Fruit fly (Drosophila melanogaster) whole organism, prepupa: Measurements from ENCODE around the gene ND-B16.6.

Experiments used
- Blimp-1 ChIP-seq: fragments of 200-800 bp; sonication (Bioruptor generic); optimal IDR thresholded peaks from 3 replicates; lab custom pipeline; 2017; ENCODE audit warnings: missing biosample characterization, missing genetic modification characterization, mild to moderate bottlenecking, moderate library complexity, missing genetic modification reagents
- CG10631 ChIP-seq: fragments of 200-800 bp; sonication (Bioruptor generic); optimal IDR thresholded peaks from 2 replicates; lab custom pipeline; 2016; ENCODE audit warnings: missing biosample characterization, missing genetic modification characterization
- CG11762 ChIP-seq: fragments of 200-800 bp; sonication (Bioruptor generic); optimal IDR thresholded peaks from 3 replicates; lab custom pipeline; 2016; ENCODE audit warnings: missing biosample characterization, missing genetic modification characterization; ENCODE audit not compliant: insufficient read depth
- CG11902 ChIP-seq: fragments of 200-800 bp; sonication (Bioruptor generic); optimal IDR thresholded peaks from 3 replicates; lab custom pipeline; 2016; ENCODE audit warnings: missing biosample characterization, missing genetic modification characterization
- CG15336 ChIP-seq: fragments of 200-800 bp; sonication (Bioruptor generic); IDR thresholded peaks from 2 replicates; pipeline ENCODE4 v1.3.6; 2022; ENCODE audit warnings: missing biosample characterization, missing genetic modification characterization
- CG16779 ChIP-seq: fragments of 200-800 bp; sonication (Bioruptor generic); optimal IDR thresholded peaks from 3 replicates; lab custom pipeline; 2017; ENCODE audit warnings: missing biosample characterization, mild to moderate bottlenecking, missing genetic modification characterization
- CG3032 ChIP-seq: fragments of 200-800 bp; optimal IDR thresholded peaks from 2 replicates; lab custom pipeline; 2019; ENCODE audit warnings: missing biosample characterization, mild to moderate bottlenecking, missing genetic modification characterization, moderate library complexity
- CG31627 ChIP-seq: fragments of 200-800 bp; sonication (Bioruptor generic); optimal IDR thresholded peaks from 3 replicates; lab custom pipeline; 2016; ENCODE audit warnings: missing biosample characterization, missing genetic modification characterization
- CG32006 ChIP-seq: fragments of 200-800 bp; sonication (Bioruptor generic); optimal IDR thresholded peaks from 3 replicates; lab custom pipeline; 2017; ENCODE audit warnings: missing biosample characterization, mild to moderate bottlenecking, missing genetic modification characterization
- CG34406 ChIP-seq: fragments of 200-800 bp; sonication (Bioruptor generic); optimal IDR thresholded peaks from 3 replicates; lab custom pipeline; 2016; ENCODE audit warnings: missing biosample characterization, missing genetic modification characterization
- CG3919 ChIP-seq: fragments of 200-800 bp; sonication (Bioruptor generic); optimal IDR thresholded peaks from 3 replicates; lab custom pipeline; 2016; ENCODE audit warnings: missing biosample characterization, missing genetic modification characterization
- CG4318 ChIP-seq: fragments of 200-800 bp; sonication (Bioruptor generic); optimal IDR thresholded peaks from 3 replicates; lab custom pipeline; 2017; ENCODE audit warnings: missing biosample characterization, mild to moderate bottlenecking, missing genetic modification characterization
- CG6163 ChIP-seq: fragments of 200-800 bp; sonication (Bioruptor generic); IDR thresholded peaks from 3 replicates; pipeline ENCODE4 v1.3.6; 2022; ENCODE audit warnings: missing biosample characterization, missing genetic modification characterization
- CG6276 ChIP-seq: fragments of 200-800 bp; sonication (Bioruptor generic); optimal IDR thresholded peaks from 2 replicates; lab custom pipeline; 2017; ENCODE audit warnings: missing biosample characterization, mild to moderate bottlenecking, missing genetic modification characterization
- CG6792 ChIP-seq: fragments of 200-800 bp; sonication (Bioruptor generic); optimal IDR thresholded peaks from 3 replicates; lab custom pipeline; 2016; ENCODE audit warnings: missing biosample characterization, missing genetic modification characterization
- CG6854 ChIP-seq: fragments of 200-800 bp; sonication (Bioruptor generic); optimal IDR thresholded peaks from 2 replicates; lab custom pipeline; 2017; ENCODE audit warnings: missing biosample characterization, mild to moderate bottlenecking, missing genetic modification characterization
- CG8319 ChIP-seq: fragments of 200-800 bp; sonication (Bioruptor generic); optimal IDR thresholded peaks from 3 replicates; lab custom pipeline; 2016; ENCODE audit warnings: missing biosample characterization, missing genetic modification characterization
- CG8632 ChIP-seq: fragments of 200-800 bp; sonication (Bioruptor generic); optimal IDR thresholded peaks from 3 replicates; lab custom pipeline; 2016; ENCODE audit warnings: missing biosample characterization, missing genetic modification characterization
- CG9139 ChIP-seq: fragments of 200-800 bp; sonication (Bioruptor generic); optimal IDR thresholded peaks from 3 replicates; lab custom pipeline; 2017; ENCODE audit warnings: missing biosample characterization, mild to moderate bottlenecking, missing genetic modification characterization
- Eip75B ChIP-seq: fragments of 200-800 bp; sonication (Bioruptor generic); optimal IDR thresholded peaks from 3 replicates; lab custom pipeline; 2016; ENCODE audit warnings: missing biosample characterization, missing genetic modification characterization
- Eip78C ChIP-seq: fragments of 200-800 bp; sonication (Bioruptor generic); peaks from one replicate; lab custom pipeline; 2016; ENCODE audit warnings: missing biosample characterization, missing genetic modification characterization
- Eip93F ChIP-seq: fragments of 200-800 bp; sonication (Bioruptor generic); optimal IDR thresholded peaks from 2 replicates; lab custom pipeline; 2016; ENCODE audit warnings: missing biosample characterization, mild to moderate bottlenecking, missing genetic modification characterization
- Ets21C ChIP-seq: fragments of 200-800 bp; sonication (Bioruptor generic); optimal IDR thresholded peaks from 3 replicates; lab custom pipeline; 2016; ENCODE audit warnings: missing biosample characterization, missing genetic modification characterization
- Ets96B ChIP-seq: fragments of 200-800 bp; optimal IDR thresholded peaks from 2 replicates; lab custom pipeline; 2019; ENCODE audit warnings: missing biosample characterization, mild to moderate bottlenecking, missing genetic modification characterization, moderate library complexity
- Gug ChIP-seq: fragments of 200-800 bp; sonication (Bioruptor generic); IDR thresholded peaks from 2 replicates; pipeline ENCODE4 v1.3.6; 2022; ENCODE audit warnings: missing biosample characterization, missing genetic modification characterization
- Hr38 ChIP-seq: sonication (Bioruptor generic); optimal IDR thresholded peaks from 2 replicates; lab custom pipeline; 2016; ENCODE audit warnings: missing biosample characterization, missing genetic modification characterization
- Lpt ChIP-seq: fragments of 200-800 bp; sonication (Bioruptor generic); optimal IDR thresholded peaks from 3 replicates; lab custom pipeline; 2016; ENCODE audit warnings: missing biosample characterization, missing genetic modification characterization
- OdsH ChIP-seq: fragments of 200-800 bp; sonication (Bioruptor generic); optimal IDR thresholded peaks from 3 replicates; lab custom pipeline; 2016; ENCODE audit warnings: missing biosample characterization, missing genetic modification characterization
- Smox ChIP-seq: fragments of 200-800 bp; sonication (Bioruptor generic); optimal IDR thresholded peaks from 3 replicates; lab custom pipeline; 2016; ENCODE audit warnings: missing biosample characterization, missing genetic modification characterization
- Sox102F ChIP-seq: fragments of 200-800 bp; sonication (Bioruptor generic); optimal IDR thresholded peaks from 2 replicates; lab custom pipeline; 2016; ENCODE audit warnings: missing biosample characterization, mild to moderate bottlenecking, missing genetic modification characterization
- Sox14 ChIP-seq: fragments of 200-800 bp; sonication (Bioruptor generic); optimal IDR thresholded peaks from 3 replicates; lab custom pipeline; 2016; ENCODE audit warnings: missing biosample characterization, missing genetic modification characterization
- achi ChIP-seq: fragments of 200-800 bp; sonication (Bioruptor generic); optimal IDR thresholded peaks from 3 replicates; lab custom pipeline; 2016; ENCODE audit warnings: missing biosample characterization, missing genetic modification characterization
- acj6 ChIP-seq: fragments of 200-800 bp; sonication (Bioruptor generic); optimal IDR thresholded peaks from 3 replicates; lab custom pipeline; 2016; ENCODE audit warnings: missing biosample characterization, missing genetic modification characterization
- dac ChIP-seq: fragments of 200-800 bp; sonication (Bioruptor generic); optimal IDR thresholded peaks from 2 replicates; lab custom pipeline; 2017; ENCODE audit warnings: missing biosample characterization, mild to moderate bottlenecking, missing genetic modification characterization
- dsx ChIP-seq: fragments of 200-800 bp; optimal IDR thresholded peaks from 3 replicates; lab custom pipeline; 2019; ENCODE audit warnings: missing biosample characterization, mild to moderate bottlenecking, missing genetic modification characterization, moderate library complexity; ENCODE audit not compliant: poor library complexity, severe bottlenecking
- eg ChIP-seq: fragments of 200-800 bp; sonication (Bioruptor generic); IDR thresholded peaks from 3 replicates; pipeline ENCODE4 v1.3.6; 2022; ENCODE audit warnings: missing biosample characterization, missing genetic modification characterization
- esn ChIP-seq: fragments of 200-800 bp; sonication (Bioruptor generic); optimal IDR thresholded peaks from 2 replicates; lab custom pipeline; 2016; ENCODE audit warnings: missing biosample characterization, mild to moderate bottlenecking, missing genetic modification characterization, moderate library complexity
- fd59A ChIP-seq: fragments of 200-800 bp; sonication (Bioruptor generic); optimal IDR thresholded peaks from 2 replicates; lab custom pipeline; 2017; ENCODE audit warnings: missing biosample characterization, mild to moderate bottlenecking, missing genetic modification characterization, missing genetic modification reagents
- fd85E ChIP-seq: fragments of 200-800 bp; sonication (Bioruptor generic); optimal IDR thresholded peaks from 3 replicates; lab custom pipeline; 2016; ENCODE audit warnings: missing biosample characterization, missing genetic modification characterization
- fkh ChIP-seq: fragments of 200-800 bp; sonication (Bioruptor generic); optimal IDR thresholded peaks from 3 replicates; lab custom pipeline; 2017; ENCODE audit warnings: missing biosample characterization, mild to moderate bottlenecking, missing genetic modification characterization, moderate library complexity
- lz ChIP-seq: fragments of 200-800 bp; sonication (Bioruptor generic); optimal IDR thresholded peaks from 3 replicates; lab custom pipeline; 2016; ENCODE audit warnings: missing biosample characterization, missing genetic modification characterization
- net ChIP-seq: fragments of 200-800 bp; sonication (Bioruptor generic); optimal IDR thresholded peaks from 3 replicates; lab custom pipeline; 2016; ENCODE audit warnings: missing biosample characterization, missing genetic modification characterization
- pdm3 ChIP-seq: fragments of 200-800 bp; sonication (Bioruptor generic); optimal IDR thresholded peaks from 3 replicates; lab custom pipeline; 2016; ENCODE audit warnings: missing biosample characterization, missing genetic modification characterization
- ss ChIP-seq, 2 experiments: fragments of 200-800 bp; sonication (Bioruptor generic); optimal IDR thresholded peaks; 2 replicates in 1 of 2; 3 replicates in 1 of 2; lab custom pipeline; 2017 to 2018; ENCODE audit warnings: mild to moderate bottlenecking in 2 of 2, missing biosample characterization in 2 of 2, missing genetic modification characterization in 2 of 2, moderate library complexity in 1 of 2
- svp ChIP-seq: fragments of 200-800 bp; sonication (Bioruptor generic); peaks from one replicate; lab custom pipeline; 2016; ENCODE audit warnings: missing biosample characterization, missing genetic modification characterization
- topi ChIP-seq: fragments of 200-800 bp; sonication (Bioruptor generic); optimal IDR thresholded peaks from 3 replicates; lab custom pipeline; 2016; ENCODE audit warnings: missing biosample characterization, missing genetic modification characterization
- vri ChIP-seq: fragments of 200-800 bp; sonication (Bioruptor generic); optimal IDR thresholded peaks from 3 replicates; lab custom pipeline; 2016; ENCODE audit warnings: missing biosample characterization, mild to moderate bottlenecking, missing genetic modification characterization

ND-B16.6 gene

dm6 chrX:6357456-6358007, 7.3 kb upstream of the ND-B16.6 start:
- no peak for TF ChIP-seq fd85E (GFP tag; lab: Kevin White, UChicago)
- no peak for TF ChIP-seq CG9139
- TF ChIP-seq eg (GFP tag; lab: Robert Waterston, UW) = peak; percentile 41; the same call in 1 of the 3 replicates
- no peak for TF ChIP-seq esn
- no peak for TF ChIP-seq CG10631 (GFP tag; lab: Kevin White, UChicago)
- no peak for TF ChIP-seq CG34406 (GFP tag; lab: Kevin White, UChicago)
- no peak for TF ChIP-seq Smox (GFP tag; lab: Kevin White, UChicago)
- TF ChIP-seq CG8319 (GFP tag; lab: Kevin White, UChicago) = no peak
- TF ChIP-seq Blimp-1 = no peak
- TF ChIP-seq Eip78C (GFP tag; lab: Kevin White, UChicago) = peak; percentile 19
- TF ChIP-seq svp (GFP tag; lab: Kevin White, UChicago) = peak; percentile 60
- TF ChIP-seq, all 60 proteins: peak for 3

DNA sequence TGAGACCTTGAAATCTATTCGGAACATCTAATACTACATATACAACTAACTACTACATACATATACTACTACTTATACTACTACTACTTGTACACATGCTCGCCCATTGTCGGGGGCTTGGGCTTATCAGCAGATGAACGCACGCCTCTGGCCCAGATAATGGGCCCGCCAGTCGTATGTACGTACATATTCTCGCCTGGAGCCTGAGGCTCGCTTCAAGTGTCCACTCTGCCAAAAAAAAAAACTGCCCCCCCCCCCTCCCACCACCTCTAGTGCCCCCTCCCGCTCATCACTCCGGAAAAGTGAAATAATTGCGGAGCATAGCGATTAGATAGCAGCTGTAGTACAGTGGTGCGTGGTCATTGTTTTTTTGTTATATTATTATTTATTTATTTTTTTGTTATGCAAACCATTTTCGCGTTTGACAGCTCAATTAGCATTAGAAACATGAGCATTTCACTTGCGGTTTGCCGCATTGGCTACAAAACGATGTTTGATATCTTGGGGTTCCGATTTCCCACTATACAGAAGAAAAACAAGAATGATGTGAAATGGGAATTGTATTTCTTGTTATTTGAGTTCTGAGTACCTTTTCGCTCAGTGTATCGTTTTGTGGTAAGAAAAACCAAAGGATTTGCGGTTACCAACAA, 6.7 kb upstream of the ND-B16.6 start:
- TF ChIP-seq esn (peak; percentile 46), CG6854 (GFP tag; lab: Kevin White, UChicago) (no peak), net (GFP tag; lab: Kevin White, UChicago) (no peak), Gug (peak; percentile 33; the same call in 1 of the 2 replicates), CG11762 (peak; percentile 32), ss (GFP tag; optimal IDR thresholded peaks at IDR 0.05; lab: Kevin White, UChicago) (peak in 1 of 2 experiments; percentile 6), CG8319 (GFP tag; lab: Kevin White, UChicago) (peak; percentile 18), CG6276 (GFP tag; lab: Kevin White, UChicago) (peak; percentile 61), Sox102F (GFP tag; lab: Kevin White, UChicago) (no peak), CG10631 (GFP tag; lab: Kevin White, UChicago) (peak; percentile 47), OdsH (peak; percentile 55), CG31627 (peak; percentile 13), CG6792 (peak; percentile 48), Eip93F (GFP tag; lab: Kevin White, UChicago) (no peak), CG16779 (tag; lab: Kevin White, UChicago) (no peak), topi (GFP tag; lab: Kevin White, UChicago) (peak; percentile 16), vri (GFP tag; lab: Kevin White, UChicago) (peak; percentile 16), CG3919 (GFP tag; lab: Kevin White, UChicago) (peak; percentile 44), svp (GFP tag; lab: Kevin White, UChicago) (no peak), acj6 (GFP tag; lab: Kevin White, UChicago) (peak; percentile 43), dsx (GFP tag; lab: Kevin White, UChicago) (no peak), CG8632 (GFP tag; lab: Kevin White, UChicago) (peak; percentile 32), CG11902 (peak; percentile 23), Eip78C (GFP tag; lab: Kevin White, UChicago) (peak; percentile 86), CG3032 (tag; lab: Kevin White, UChicago) (no peak), pdm3 (GFP tag; lab: Kevin White, UChicago) (peak; percentile 43), lz (peak; percentile 3), Eip75B (GFP tag; lab: Kevin White, UChicago) (no peak), Ets21C (GFP tag; lab: Kevin White, UChicago) (no peak), CG15336 (GFP tag; lab: Robert Waterston, UW) (peak; percentile 73), Ets96B (tag; lab: Kevin White, UChicago) (peak; percentile 13), Lpt (peak; percentile 45), fd59A (no peak), fd85E (GFP tag; lab: Kevin White, UChicago) (no peak), Sox14 (GFP tag; lab: Kevin White, UChicago) (peak; percentile 26), achi (peak; percentile 57), CG6163 (GFP tag; lab: Robert Waterston, UW) (peak; percentile 61; the same call in 1 of the 3 replicates), CG9139 (no peak), Hr38 (no peak), eg (GFP tag; lab: Robert Waterston, UW) (peak; percentile 71), CG4318 (GFP tag; lab: Kevin White, UChicago) (peak; percentile 72), fkh (GFP tag; lab: Kevin White, UChicago) (no peak), CG32006 (GFP tag; lab: Kevin White, UChicago) (peak; percentile 81), dac (GFP tag; lab: Kevin White, UChicago) (peak; percentile 40)
